Worm (Caenorhabditis elegans): ENCODE data around the gene cthd-1.
A peak's percentile ranks its signal among the peaks of the same experiment; 100 is the strongest.

Gene cthd-1

DNA sequence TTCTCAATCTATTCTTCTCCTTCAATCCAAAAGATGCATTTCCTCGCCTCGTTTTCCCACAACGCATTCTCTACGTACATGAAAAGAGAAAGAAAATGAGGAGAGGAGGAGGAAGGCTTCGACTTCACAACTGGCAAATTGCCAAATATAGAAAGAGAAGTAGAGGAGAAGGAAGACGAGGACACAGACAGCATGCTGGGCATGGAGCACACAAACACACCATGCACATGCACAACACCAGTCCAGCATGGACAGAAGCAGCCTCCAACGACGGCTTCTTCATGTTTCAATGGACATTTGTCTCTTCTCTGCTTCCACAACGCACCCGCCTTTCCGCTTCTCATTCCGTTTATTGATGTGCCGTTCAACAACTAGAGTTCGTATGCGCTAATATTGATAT lies 13.5 kb upstream of the cthd-1 start:
- TF ChIP-seq blmp-1 (tag; optimal IDR thresholded peaks at IDR 0.05), result no peak
- no peak for TF ChIP-seq zip-8 (tag; optimal IDR thresholded peaks at IDR 0.05)
- peak; percentile 32 for TF ChIP-seq mep-1 (tag; optimal IDR thresholded peaks at IDR 0.05)
- TF ChIP-seq nhr-2 (tag; optimal IDR thresholded peaks at IDR 0.05), result no peak
- TF ChIP-seq lin-13 (tag; optimal IDR thresholded peaks at IDR 0.05), result no peak
- no peak for TF ChIP-seq mab-5 (tag; optimal IDR thresholded peaks at IDR 0.05)
- no peak for TF ChIP-seq ham-2 (GFP tag; optimal IDR thresholded peaks at IDR 0.05)
- no peak for TF ChIP-seq snpc-4 (tag; optimal IDR thresholded peaks at IDR 0.05)
- no peak for TF ChIP-seq pha-4 (tag; optimal IDR thresholded peaks at IDR 0.05)
- TF ChIP-seq lin-32 (GFP tag; optimal IDR thresholded peaks at IDR 0.05), result no peak
- no peak for TF ChIP-seq elt-1 (tag; optimal IDR thresholded peaks at IDR 0.05; ENCODE audit: borderline replicate concordance, insufficient read depth)
- peak; percentile 10 for TF ChIP-seq lsy-2 (tag; optimal IDR thresholded peaks at IDR 0.05)
- no peak for TF ChIP-seq cnd-1 (tag; optimal IDR thresholded peaks at IDR 0.05)
- no peak for TF ChIP-seq mls-2 (tag; optimal IDR thresholded peaks at IDR 0.05)
- TF ChIP-seq ces-1 (GFP tag; optimal IDR thresholded peaks at IDR 0.05), result peak; percentile 65
- no peak for TF ChIP-seq nhr-28 (tag; optimal IDR thresholded peaks at IDR 0.05)
- no peak for TF ChIP-seq tbx-8 (GFP tag; optimal IDR thresholded peaks at IDR 0.05)
- peak; percentile 38 for TF ChIP-seq unc-39 (tag; optimal IDR thresholded peaks at IDR 0.05)
- no peak for TF ChIP-seq ceh-39 (tag; optimal IDR thresholded peaks at IDR 0.05)
- TF ChIP-seq sem-2 (GFP tag; optimal IDR thresholded peaks at IDR 0.05), result no peak
- no peak for TF ChIP-seq elt-3 (tag; optimal IDR thresholded peaks at IDR 0.05)
- TF ChIP-seq M03D4.4 (tag; optimal IDR thresholded peaks at IDR 0.05), result no peak
- no peak for TF ChIP-seq sptf-1 (tag; optimal IDR thresholded peaks at IDR 0.05)
- TF ChIP-seq unc-120 (tag; optimal IDR thresholded peaks at IDR 0.05; ENCODE audit: poor library complexity, severe bottlenecking), result no peak
- TF ChIP-seq ceh-43 (GFP tag; optimal IDR thresholded peaks at IDR 0.05), result no peak
- no peak for TF ChIP-seq ztf-11 (tag; optimal IDR thresholded peaks at IDR 0.05)
- TF ChIP-seq flh-1 (GFP tag; optimal IDR thresholded peaks at IDR 0.05), result no peak
- no peak for TF ChIP-seq unc-62 (GFP tag; optimal IDR thresholded peaks at IDR 0.05)
- no peak for TF ChIP-seq bed-3 (GFP tag; optimal IDR thresholded peaks at IDR 0.05)

DNA sequence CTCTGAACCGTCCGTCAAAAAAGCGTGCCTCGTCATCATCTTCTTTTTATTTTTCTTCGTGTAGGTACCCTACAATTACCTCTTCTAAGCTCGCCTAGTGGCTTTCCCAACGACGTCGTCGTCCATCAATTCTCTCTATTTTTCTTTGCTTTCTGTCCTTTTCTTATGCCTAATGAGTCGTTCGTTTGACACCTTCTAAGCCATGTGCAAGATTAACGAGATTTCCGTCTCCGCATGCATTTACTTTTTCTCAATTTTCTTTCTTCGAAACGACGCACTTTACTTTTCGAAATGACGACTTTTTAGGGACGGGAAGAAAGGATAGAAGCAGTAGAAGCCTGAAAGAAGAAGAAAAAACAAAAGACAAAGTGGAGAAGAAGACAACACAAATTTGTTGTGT lies 11.7 kb upstream of the cthd-1 start, which contains the start of gene ZK287.1:
TSS of gene ZK287.1 (plus strand) at position 301 of the 400 bp plus-strand sequence.
- TF ChIP-seq nhr-28 (tag; optimal IDR thresholded peaks at IDR 0.05), result no peak
- TF ChIP-seq drap-1 (GFP tag; optimal IDR thresholded peaks at IDR 0.05), result no peak
- peak; percentile 62 for TF ChIP-seq ces-1 (GFP tag; optimal IDR thresholded peaks at IDR 0.05)

DNA sequence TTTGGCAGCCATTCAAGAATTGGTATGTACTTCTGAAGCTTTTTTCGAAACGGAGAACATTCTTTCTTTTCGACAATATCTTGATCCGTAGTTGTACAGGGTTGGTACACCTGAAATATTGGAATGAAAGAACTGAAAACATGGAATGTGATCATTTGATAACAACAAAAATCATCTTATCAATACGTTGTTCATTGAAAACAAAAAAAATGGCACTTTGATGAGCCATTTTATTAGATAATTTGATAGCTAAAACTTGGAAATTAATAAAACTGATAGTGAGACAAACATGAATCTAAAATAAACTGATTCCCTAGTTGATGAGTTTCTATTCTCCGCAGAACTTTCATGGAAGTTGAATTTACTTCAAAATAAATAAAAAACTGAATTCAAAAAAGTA lies 5.6 kb upstream of the cthd-1 start:
- TF ChIP-seq ceh-83 (GFP tag; optimal IDR thresholded peaks at IDR 0.05) (no peak), lin-13 (tag; optimal IDR thresholded peaks at IDR 0.05) (no peak), nhr-2 (tag; optimal IDR thresholded peaks at IDR 0.05) (no peak), hlh-1 (tag; optimal IDR thresholded peaks at IDR 0.05) (no peak), drap-1 (GFP tag; optimal IDR thresholded peaks at IDR 0.05) (no peak), mep-1 (tag; optimal IDR thresholded peaks at IDR 0.05) (no peak), ztf-11 (tag; optimal IDR thresholded peaks at IDR 0.05) (no peak), ceh-39 (tag; optimal IDR thresholded peaks at IDR 0.05) (no peak), sem-2 (GFP tag; optimal IDR thresholded peaks at IDR 0.05) (no peak), elt-3 (tag; optimal IDR thresholded peaks at IDR 0.05) (no peak), unc-39 (tag; optimal IDR thresholded peaks at IDR 0.05) (no peak), lin-32 (GFP tag; optimal IDR thresholded peaks at IDR 0.05) (no peak), elt-1 (tag; optimal IDR thresholded peaks at IDR 0.05; ENCODE audit: borderline replicate concordance, insufficient read depth) (no peak), blmp-1 (tag; optimal IDR thresholded peaks at IDR 0.05) (no peak), mls-2 (tag; optimal IDR thresholded peaks at IDR 0.05) (no peak)

DNA sequence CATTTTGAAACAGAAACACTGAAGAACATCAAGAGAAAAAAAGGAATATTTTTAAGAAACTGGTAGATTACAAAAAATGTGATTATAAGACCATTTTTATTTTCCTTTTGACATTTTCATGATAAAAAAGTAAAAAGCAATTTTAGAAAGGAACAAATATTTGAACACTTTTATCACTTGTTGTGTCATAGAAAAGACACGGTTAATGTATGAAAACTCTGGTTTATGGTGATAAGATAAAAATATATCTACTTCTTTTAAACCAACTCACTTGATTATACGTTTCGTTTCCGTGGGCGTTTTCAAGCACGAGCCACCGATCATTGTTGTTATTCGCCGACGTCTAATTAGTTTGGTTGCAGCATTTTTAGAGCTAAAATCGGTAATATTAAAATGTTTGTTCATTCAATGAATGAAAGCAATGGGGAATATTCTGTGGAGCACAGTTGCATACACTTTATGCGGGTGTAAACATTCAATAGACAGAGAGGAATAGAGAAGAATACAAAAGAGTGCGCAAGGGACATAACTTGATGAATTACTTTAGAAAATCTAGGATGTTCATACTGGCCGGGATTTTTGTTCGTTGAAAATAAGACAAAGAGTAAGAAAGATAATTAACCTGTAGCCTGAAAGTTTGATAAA lies 4.8 kb upstream of the cthd-1 start, which contains the start of gene sulp-8:
TSS of gene sulp-8 (minus strand) at position 469 of the 645 bp plus-strand sequence.
- TF ChIP-seq pha-4 (tag; optimal IDR thresholded peaks at IDR 0.05) (peak; percentile 57), drap-1 (GFP tag; optimal IDR thresholded peaks at IDR 0.05) (no peak)

DNA sequence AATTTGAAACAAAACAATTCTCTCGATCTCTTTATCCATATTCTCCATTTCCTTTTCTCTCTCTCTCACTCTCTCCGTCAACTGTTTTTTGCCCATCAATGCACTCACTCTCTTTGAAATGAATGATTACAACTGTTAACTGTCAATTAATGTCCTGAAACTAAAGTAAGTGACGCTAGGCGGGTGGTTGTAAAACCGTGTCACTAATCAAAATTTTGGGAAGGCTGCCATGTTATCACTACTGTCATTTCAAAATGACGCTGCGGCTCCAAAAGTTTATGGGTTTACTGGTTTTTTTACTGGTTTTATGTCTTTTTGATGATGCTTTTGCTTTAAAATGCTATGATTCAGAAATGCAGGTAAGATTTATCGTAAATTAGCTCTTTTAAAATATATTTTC lies 1.1 kb downstream of the cthd-1 start, which contains the start of gene ZK287.9:
TSS of gene ZK287.9 (plus strand) at position 192 of the 400 bp plus-strand sequence.
- TF ChIP-seq ham-2 (GFP tag; optimal IDR thresholded peaks at IDR 0.05) (no peak), hlh-1 (tag; optimal IDR thresholded peaks at IDR 0.05) (no peak), blmp-1 (tag; optimal IDR thresholded peaks at IDR 0.05) (no peak), mls-2 (tag; optimal IDR thresholded peaks at IDR 0.05) (no peak), ztf-11 (tag; optimal IDR thresholded peaks at IDR 0.05) (no peak), nhr-28 (tag; optimal IDR thresholded peaks at IDR 0.05) (no peak), ceh-83 (GFP tag; optimal IDR thresholded peaks at IDR 0.05) (no peak), mep-1 (tag; optimal IDR thresholded peaks at IDR 0.05) (no peak), nhr-237 (tag; optimal IDR thresholded peaks at IDR 0.05) (no peak), pha-4 (tag; optimal IDR thresholded peaks at IDR 0.05) (no peak)

All from whole organism, mixed stage, embryonic.